Worm (Caenorhabditis elegans): Measurements from ENCODE around the gene ced-6.

The ced-6 gene

ce11 chrIII:5595445-5595844 is at the start of gene ced-6:
ced-6 (plus strand) TSS chrIII:5595771.
- no peak for TF ChIP-seq unc-62 (GFP tag; optimal IDR thresholded peaks at IDR 0.05)

- TF ChIP-seq unc-62 (GFP tag; optimal IDR thresholded peaks at IDR 0.05): no peak
Measured at ce11 chrIII:5546309-5546708, 49.3 kb upstream of the ced-6 start.

ce11 chrIII:5546730-5547129 is 48.8 kb upstream of the ced-6 start, which contains the start of gene F09F7.5:
F09F7.5 (plus strand) TSS chrIII:5546987.
- TF ChIP-seq unc-62 (GFP tag; optimal IDR thresholded peaks at IDR 0.05): no peak

ce11 chrIII:5550193-5550592 is 45.4 kb upstream of the ced-6 start:
- no peak for TF ChIP-seq unc-62 (GFP tag; optimal IDR thresholded peaks at IDR 0.05)

- no peak for TF ChIP-seq unc-62 (GFP tag; optimal IDR thresholded peaks at IDR 0.05)
Measured at ce11 chrIII:5550844-5551243, 44.7 kb upstream of the ced-6 start.

ce11 chrIII:5552072-5552667 is 43.4 kb upstream of the ced-6 start, which contains the start of gene F09F7.6:
F09F7.6 (minus strand) TSS chrIII:5552135.
- TF ChIP-seq unc-62 (GFP tag; optimal IDR thresholded peaks at IDR 0.05): no peak

ce11 chrIII:5553098-5553497 is 42.5 kb upstream of the ced-6 start:
- TF ChIP-seq unc-62 (GFP tag; optimal IDR thresholded peaks at IDR 0.05): no peak

- no peak for TF ChIP-seq unc-62 (GFP tag; optimal IDR thresholded peaks at IDR 0.05)
Measured at ce11 chrIII:5554884-5555500, 40.6 kb upstream of the ced-6 start, which contains the start of the genes nmad-1 and hach-1. nmad-1 (minus strand) TSS chrIII:5554934. hach-1 (plus strand) TSS chrIII:5555450.

ce11 chrIII:5557246-5557819 is 38.2 kb upstream of the ced-6 start, which contains the start of gene rpc-2:
rpc-2 (plus strand) TSS chrIII:5557365.
- TF ChIP-seq unc-62 (GFP tag; optimal IDR thresholded peaks at IDR 0.05): no peak

- no peak for TF ChIP-seq unc-62 (GFP tag; optimal IDR thresholded peaks at IDR 0.05)
Measured at ce11 chrIII:5563680-5564079, 31.9 kb upstream of the ced-6 start.

- no peak for TF ChIP-seq unc-62 (GFP tag; optimal IDR thresholded peaks at IDR 0.05)
Measured at ce11 chrIII:5564325-5564724, 31.2 kb upstream of the ced-6 start.

ce11 chrIII:5564799-5565198 is 30.8 kb upstream of the ced-6 start, which contains the start of gene mlc-3:
mlc-3 (plus strand) TSS chrIII:5565025.
- no peak for TF ChIP-seq unc-62 (GFP tag; optimal IDR thresholded peaks at IDR 0.05)

- TF ChIP-seq unc-62 (GFP tag; optimal IDR thresholded peaks at IDR 0.05): no peak
Measured at ce11 chrIII:5565699-5566098, 29.9 kb upstream of the ced-6 start.

- TF ChIP-seq unc-62 (GFP tag; optimal IDR thresholded peaks at IDR 0.05): no peak
Measured at ce11 chrIII:5566496-5566895, 29.1 kb upstream of the ced-6 start.

- TF ChIP-seq unc-62 (GFP tag; optimal IDR thresholded peaks at IDR 0.05): no peak
Measured at ce11 chrIII:5568265-5568664, 27.3 kb upstream of the ced-6 start.

ce11 chrIII:5568679-5569078 is 26.9 kb upstream of the ced-6 start, which contains the start of gene nspb-12:
nspb-12 (minus strand) TSS chrIII:5568779.
- TF ChIP-seq unc-62 (GFP tag; optimal IDR thresholded peaks at IDR 0.05): no peak
